Worm (Caenorhabditis elegans): ENCODE data around the gene lgc-13.

ce11 chrX:12154055-12154898 is 45.3 kb downstream of the lgc-13 start, which contains the start of gene mfsd-11:
- TF ChIP-seq tlf-1 (GFP tag; optimal IDR thresholded peaks at IDR 0.05) = no peak
- TF ChIP-seq snpc-1.3 (tag; optimal IDR thresholded peaks at IDR 0.05; ENCODE audit: insufficient read depth) = no peak
- TF ChIP-seq him-1 (tag; optimal IDR thresholded peaks at IDR 0.05) = no peak
- TF ChIP-seq hrde-1 (tag; optimal IDR thresholded peaks at IDR 0.05; ENCODE audit: borderline replicate concordance) = no peak
- TF ChIP-seq sea-2 (GFP tag; IDR thresholded peaks at IDR 0.05) = no peak

Data from whole organism, young adult.